Fruit fly (Drosophila melanogaster) whole organism, prepupa: ENCODE measurements around the gene PolrMT.

Source experiments
- Blimp-1 ChIP-seq: fragments of 200-800 bp; sonication (Bioruptor generic); optimal IDR thresholded peaks from 3 replicates; lab custom pipeline; 2017; ENCODE audit warnings: missing biosample characterization, missing genetic modification characterization, mild to moderate bottlenecking, moderate library complexity, missing genetic modification reagents
- CG10631 ChIP-seq: fragments of 200-800 bp; sonication (Bioruptor generic); optimal IDR thresholded peaks from 2 replicates; lab custom pipeline; 2016; ENCODE audit warnings: missing biosample characterization, missing genetic modification characterization
- CG10669 ChIP-seq: fragments of 200-800 bp; sonication (Bioruptor generic); optimal IDR thresholded peaks from 3 replicates; lab custom pipeline; 2018; ENCODE audit warnings: missing biosample characterization, mild to moderate bottlenecking, missing genetic modification characterization, moderate library complexity
- CG11294 ChIP-seq: fragments of 200-800 bp; sonication (Bioruptor generic); IDR thresholded peaks from 2 replicates; pipeline ENCODE4 v1.3.6; 2022; ENCODE audit warnings: missing biosample characterization, missing genetic modification characterization
- CG11762 ChIP-seq: fragments of 200-800 bp; sonication (Bioruptor generic); optimal IDR thresholded peaks from 3 replicates; lab custom pipeline; 2016; ENCODE audit warnings: missing biosample characterization, missing genetic modification characterization; ENCODE audit not compliant: insufficient read depth
- CG15336 ChIP-seq: fragments of 200-800 bp; sonication (Bioruptor generic); IDR thresholded peaks from 2 replicates; pipeline ENCODE4 v1.3.6; 2022; ENCODE audit warnings: missing biosample characterization, missing genetic modification characterization
- CG1621 ChIP-seq: fragments of 200-800 bp; sonication (Bioruptor generic); optimal IDR thresholded peaks from 3 replicates; lab custom pipeline; 2018; ENCODE audit warnings: missing biosample characterization, mild to moderate bottlenecking, missing genetic modification characterization
- CG16779 ChIP-seq: fragments of 200-800 bp; sonication (Bioruptor generic); optimal IDR thresholded peaks from 3 replicates; lab custom pipeline; 2017; ENCODE audit warnings: missing biosample characterization, mild to moderate bottlenecking, missing genetic modification characterization
- CG3032 ChIP-seq: fragments of 200-800 bp; optimal IDR thresholded peaks from 2 replicates; lab custom pipeline; 2019; ENCODE audit warnings: missing biosample characterization, mild to moderate bottlenecking, missing genetic modification characterization, moderate library complexity
- CG31627 ChIP-seq: fragments of 200-800 bp; sonication (Bioruptor generic); optimal IDR thresholded peaks from 3 replicates; lab custom pipeline; 2016; ENCODE audit warnings: missing biosample characterization, missing genetic modification characterization
- CG32006 ChIP-seq: fragments of 200-800 bp; sonication (Bioruptor generic); optimal IDR thresholded peaks from 3 replicates; lab custom pipeline; 2017; ENCODE audit warnings: missing biosample characterization, mild to moderate bottlenecking, missing genetic modification characterization
- CG34406 ChIP-seq: fragments of 200-800 bp; sonication (Bioruptor generic); optimal IDR thresholded peaks from 3 replicates; lab custom pipeline; 2016; ENCODE audit warnings: missing biosample characterization, missing genetic modification characterization
- CG3919 ChIP-seq: fragments of 200-800 bp; sonication (Bioruptor generic); optimal IDR thresholded peaks from 3 replicates; lab custom pipeline; 2016; ENCODE audit warnings: missing biosample characterization, missing genetic modification characterization
- CG6163 ChIP-seq: fragments of 200-800 bp; sonication (Bioruptor generic); IDR thresholded peaks from 3 replicates; pipeline ENCODE4 v1.3.6; 2022; ENCODE audit warnings: missing biosample characterization, missing genetic modification characterization
- CG6276 ChIP-seq: fragments of 200-800 bp; sonication (Bioruptor generic); optimal IDR thresholded peaks from 2 replicates; lab custom pipeline; 2017; ENCODE audit warnings: missing biosample characterization, mild to moderate bottlenecking, missing genetic modification characterization
- CG6808 ChIP-seq: fragments of 200-800 bp; sonication (Bioruptor generic); optimal IDR thresholded peaks from 3 replicates; lab custom pipeline; 2017; ENCODE audit warnings: missing biosample characterization, missing genetic modification characterization, mild to moderate bottlenecking, moderate library complexity, missing genetic modification reagents
- CG6854 ChIP-seq: fragments of 200-800 bp; sonication (Bioruptor generic); optimal IDR thresholded peaks from 2 replicates; lab custom pipeline; 2017; ENCODE audit warnings: missing biosample characterization, mild to moderate bottlenecking, missing genetic modification characterization
- CG8119 ChIP-seq: fragments of 200-800 bp; sonication (Bioruptor generic); IDR thresholded peaks from 3 replicates; pipeline ENCODE4 v1.3.6; 2022; ENCODE audit warnings: missing biosample characterization, missing genetic modification characterization
- CG8319 ChIP-seq: fragments of 200-800 bp; sonication (Bioruptor generic); optimal IDR thresholded peaks from 3 replicates; lab custom pipeline; 2016; ENCODE audit warnings: missing biosample characterization, missing genetic modification characterization
- CG8632 ChIP-seq: fragments of 200-800 bp; sonication (Bioruptor generic); optimal IDR thresholded peaks from 3 replicates; lab custom pipeline; 2016; ENCODE audit warnings: missing biosample characterization, missing genetic modification characterization
- CG9139 ChIP-seq: fragments of 200-800 bp; sonication (Bioruptor generic); optimal IDR thresholded peaks from 3 replicates; lab custom pipeline; 2017; ENCODE audit warnings: missing biosample characterization, mild to moderate bottlenecking, missing genetic modification characterization
- Eip93F ChIP-seq: fragments of 200-800 bp; sonication (Bioruptor generic); optimal IDR thresholded peaks from 2 replicates; lab custom pipeline; 2016; ENCODE audit warnings: missing biosample characterization, mild to moderate bottlenecking, missing genetic modification characterization
- Ets21C ChIP-seq: fragments of 200-800 bp; sonication (Bioruptor generic); optimal IDR thresholded peaks from 3 replicates; lab custom pipeline; 2016; ENCODE audit warnings: missing biosample characterization, missing genetic modification characterization
- Ets96B ChIP-seq: fragments of 200-800 bp; optimal IDR thresholded peaks from 2 replicates; lab custom pipeline; 2019; ENCODE audit warnings: missing biosample characterization, mild to moderate bottlenecking, missing genetic modification characterization, moderate library complexity
- Hr38 ChIP-seq: sonication (Bioruptor generic); optimal IDR thresholded peaks from 2 replicates; lab custom pipeline; 2016; ENCODE audit warnings: missing biosample characterization, missing genetic modification characterization
- Hr39 ChIP-seq: fragments of 200-800 bp; sonication (Bioruptor generic); optimal IDR thresholded peaks from 2 replicates; lab custom pipeline; 2016; ENCODE audit warnings: missing biosample characterization, missing genetic modification characterization
- Hr4 ChIP-seq: fragments of 200-800 bp; sonication (Bioruptor generic); optimal IDR thresholded peaks from 3 replicates; lab custom pipeline; 2016; ENCODE audit warnings: missing biosample characterization, missing genetic modification characterization
- Lpt ChIP-seq: fragments of 200-800 bp; sonication (Bioruptor generic); optimal IDR thresholded peaks from 3 replicates; lab custom pipeline; 2016; ENCODE audit warnings: missing biosample characterization, missing genetic modification characterization
- Met ChIP-seq: fragments of 200-800 bp; sonication (Bioruptor generic); optimal IDR thresholded peaks from 3 replicates; lab custom pipeline; 2016; ENCODE audit warnings: missing biosample characterization, missing genetic modification characterization
- OdsH ChIP-seq: fragments of 200-800 bp; sonication (Bioruptor generic); optimal IDR thresholded peaks from 3 replicates; lab custom pipeline; 2016; ENCODE audit warnings: missing biosample characterization, missing genetic modification characterization
- Smox ChIP-seq: fragments of 200-800 bp; sonication (Bioruptor generic); optimal IDR thresholded peaks from 3 replicates; lab custom pipeline; 2016; ENCODE audit warnings: missing biosample characterization, missing genetic modification characterization
- Sox15 ChIP-seq: fragments of 200-800 bp; sonication (Bioruptor generic); optimal IDR thresholded peaks from 3 replicates; lab custom pipeline; 2016; ENCODE audit warnings: missing biosample characterization, missing genetic modification characterization
- achi ChIP-seq: fragments of 200-800 bp; sonication (Bioruptor generic); optimal IDR thresholded peaks from 3 replicates; lab custom pipeline; 2016; ENCODE audit warnings: missing biosample characterization, missing genetic modification characterization
- acj6 ChIP-seq: fragments of 200-800 bp; sonication (Bioruptor generic); optimal IDR thresholded peaks from 3 replicates; lab custom pipeline; 2016; ENCODE audit warnings: missing biosample characterization, missing genetic modification characterization
- cyc ChIP-seq: fragments of 200-800 bp; sonication (Bioruptor generic); optimal IDR thresholded peaks from 3 replicates; lab custom pipeline; 2016; ENCODE audit warnings: missing biosample characterization, missing genetic modification characterization
- dac ChIP-seq: fragments of 200-800 bp; sonication (Bioruptor generic); optimal IDR thresholded peaks from 2 replicates; lab custom pipeline; 2017; ENCODE audit warnings: missing biosample characterization, mild to moderate bottlenecking, missing genetic modification characterization
- eg ChIP-seq: fragments of 200-800 bp; sonication (Bioruptor generic); IDR thresholded peaks from 3 replicates; pipeline ENCODE4 v1.3.6; 2022; ENCODE audit warnings: missing biosample characterization, missing genetic modification characterization
- esn ChIP-seq: fragments of 200-800 bp; sonication (Bioruptor generic); optimal IDR thresholded peaks from 2 replicates; lab custom pipeline; 2016; ENCODE audit warnings: missing biosample characterization, mild to moderate bottlenecking, missing genetic modification characterization, moderate library complexity
- fd59A ChIP-seq: fragments of 200-800 bp; sonication (Bioruptor generic); optimal IDR thresholded peaks from 2 replicates; lab custom pipeline; 2017; ENCODE audit warnings: missing biosample characterization, mild to moderate bottlenecking, missing genetic modification characterization, missing genetic modification reagents
- fd85E ChIP-seq: fragments of 200-800 bp; sonication (Bioruptor generic); optimal IDR thresholded peaks from 3 replicates; lab custom pipeline; 2016; ENCODE audit warnings: missing biosample characterization, missing genetic modification characterization
- fkh ChIP-seq: fragments of 200-800 bp; sonication (Bioruptor generic); optimal IDR thresholded peaks from 3 replicates; lab custom pipeline; 2017; ENCODE audit warnings: missing biosample characterization, mild to moderate bottlenecking, missing genetic modification characterization, moderate library complexity
- lz ChIP-seq: fragments of 200-800 bp; sonication (Bioruptor generic); optimal IDR thresholded peaks from 3 replicates; lab custom pipeline; 2016; ENCODE audit warnings: missing biosample characterization, missing genetic modification characterization
- pdm3 ChIP-seq: fragments of 200-800 bp; sonication (Bioruptor generic); optimal IDR thresholded peaks from 3 replicates; lab custom pipeline; 2016; ENCODE audit warnings: missing biosample characterization, missing genetic modification characterization
- salr ChIP-seq, 2 experiments: fragments of 200-800 bp; sonication (Bioruptor generic); optimal IDR thresholded peaks; 3 replicates each; lab custom pipeline; 2016 to 2018; ENCODE audit warnings: missing biosample characterization in 2 of 2, missing genetic modification characterization in 2 of 2, mild to moderate bottlenecking in 1 of 2
- ss ChIP-seq, 2 experiments: fragments of 200-800 bp; sonication (Bioruptor generic); optimal IDR thresholded peaks; 2 replicates in 1 of 2; 3 replicates in 1 of 2; lab custom pipeline; 2017 to 2018; ENCODE audit warnings: mild to moderate bottlenecking in 2 of 2, missing biosample characterization in 2 of 2, missing genetic modification characterization in 2 of 2, moderate library complexity in 1 of 2
- svp ChIP-seq: fragments of 200-800 bp; sonication (Bioruptor generic); peaks from one replicate; lab custom pipeline; 2016; ENCODE audit warnings: missing biosample characterization, missing genetic modification characterization
- topi ChIP-seq: fragments of 200-800 bp; sonication (Bioruptor generic); optimal IDR thresholded peaks from 3 replicates; lab custom pipeline; 2016; ENCODE audit warnings: missing biosample characterization, missing genetic modification characterization
- vri ChIP-seq: fragments of 200-800 bp; sonication (Bioruptor generic); optimal IDR thresholded peaks from 3 replicates; lab custom pipeline; 2016; ENCODE audit warnings: missing biosample characterization, mild to moderate bottlenecking, missing genetic modification characterization

Gene PolrMT

DNA sequence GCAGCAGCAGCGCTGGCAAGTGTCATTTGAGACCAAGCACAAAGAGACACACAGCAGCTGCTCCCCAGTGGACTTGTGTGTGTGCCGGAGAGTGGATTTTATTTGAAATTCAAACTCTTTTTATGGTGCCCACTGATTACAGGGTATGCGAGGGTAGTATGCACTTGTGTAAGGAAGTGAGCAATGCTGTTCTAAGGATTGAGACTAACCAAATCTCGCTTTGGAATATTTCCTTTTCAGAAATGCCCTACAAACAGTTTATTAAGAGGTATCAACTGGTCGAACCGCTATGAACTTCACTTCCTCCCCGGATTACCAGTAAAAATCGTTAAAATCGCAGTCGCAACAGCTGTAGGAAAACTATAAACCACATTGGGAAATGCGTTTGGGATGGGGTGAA lies 32.4 kb downstream of the PolrMT start (continued):
- TF ChIP-seq Smox (GFP tag; lab: Kevin White, UChicago) (no peak), lz (peak; percentile 64), fd59A (GFP tag; lab: Kevin White, UChicago) (peak; percentile 17), pdm3 (GFP tag; lab: Kevin White, UChicago) (peak; percentile 84), CG34406 (GFP tag; lab: Kevin White, UChicago) (peak; percentile 9), CG11762 (GFP tag; lab: Kevin White, UChicago) (peak; percentile 43), CG32006 (GFP tag; lab: Kevin White, UChicago) (peak; percentile 89)
- TF ChIP-seq, all 60 proteins: peak for 42

DNA sequence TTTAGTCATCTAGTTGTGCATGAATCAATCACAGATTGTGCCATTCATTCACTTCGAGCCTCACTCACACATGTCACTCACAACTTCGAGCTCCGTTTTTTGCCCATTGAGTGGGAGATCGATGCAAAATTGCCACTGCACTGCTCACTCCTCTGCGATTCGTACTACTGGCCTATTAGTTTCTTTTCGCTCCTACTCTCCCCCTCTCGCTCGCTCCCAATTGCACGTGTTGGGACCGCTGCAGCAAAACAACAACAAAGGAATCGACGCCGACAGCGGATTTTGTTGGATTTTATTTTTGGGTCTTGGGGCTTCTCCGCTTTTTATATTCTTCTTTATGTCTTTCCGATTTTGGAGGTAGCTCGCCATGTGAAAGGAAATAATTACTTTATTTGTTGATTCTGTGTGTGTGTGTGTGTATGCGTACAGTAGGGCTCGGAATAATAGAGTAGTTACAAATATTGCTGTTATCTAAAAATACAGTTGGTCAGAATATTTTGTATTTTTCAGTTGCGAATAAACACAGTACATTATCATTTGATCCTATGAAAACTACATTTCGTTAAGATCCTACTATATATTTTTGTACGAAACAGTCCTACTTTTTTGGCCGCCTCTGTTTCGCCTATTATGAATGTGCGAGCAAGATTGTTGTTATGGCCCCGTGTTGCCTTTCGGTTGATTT lies 33.9 kb downstream of the PolrMT start:
- TF ChIP-seq CG31627 (GFP tag; lab: Kevin White, UChicago), result peak; percentile 9
- no peak for TF ChIP-seq Sox15
- TF ChIP-seq Hr39 (GFP tag; lab: Kevin White, UChicago), result no peak
- no peak for TF ChIP-seq Blimp-1 (GFP tag; lab: Kevin White, UChicago)
- no peak for TF ChIP-seq vri
- no peak for TF ChIP-seq fd59A (GFP tag; lab: Kevin White, UChicago)
- TF ChIP-seq pdm3 (GFP tag; lab: Kevin White, UChicago), result peak; percentile 41
- 0 out of 3 replicates have a peak, but pooled peaks have one; percentile 33 for TF ChIP-seq CG6163
- TF ChIP-seq CG11294 (GFP tag; lab: Robert Waterston, UW), result no peak
- no peak for TF ChIP-seq CG34406 (GFP tag; lab: Kevin White, UChicago)
- TF ChIP-seq CG10669 (GFP tag; lab: Kevin White, UChicago), result no peak
- no peak for TF ChIP-seq salr (GFP tag; optimal IDR thresholded peaks at IDR 0.05; lab: Kevin White, UChicago)
- no peak for TF ChIP-seq fd85E
- no peak for TF ChIP-seq Met (GFP tag; lab: Kevin White, UChicago)
- peak; percentile 17 for TF ChIP-seq fkh (GFP tag; lab: Kevin White, UChicago)
- peak; percentile 36 for TF ChIP-seq achi (GFP tag; lab: Kevin White, UChicago)
- peak; percentile 10 for TF ChIP-seq Ets96B (tag; lab: Kevin White, UChicago)
- TF ChIP-seq CG16779 (tag; lab: Kevin White, UChicago), result no peak
- TF ChIP-seq topi (GFP tag; lab: Kevin White, UChicago), result no peak
- peak; percentile 16 for TF ChIP-seq CG10631 (GFP tag; lab: Kevin White, UChicago)
- TF ChIP-seq CG8319, result no peak
- peak; percentile 73 for TF ChIP-seq CG15336 (GFP tag; lab: Robert Waterston, UW)
- peak; percentile 42 for TF ChIP-seq Lpt (GFP tag; lab: Kevin White, UChicago)
- peak; percentile 42 for TF ChIP-seq OdsH (GFP tag; lab: Kevin White, UChicago)
- peak; percentile 64 for TF ChIP-seq Hr4
- peak; percentile 25 for TF ChIP-seq CG3919 (GFP tag; lab: Kevin White, UChicago)
- no peak for TF ChIP-seq svp
- no peak for TF ChIP-seq CG3032 (tag; lab: Kevin White, UChicago)
- TF ChIP-seq cyc (GFP tag; lab: Kevin White, UChicago), result no peak
- no peak for TF ChIP-seq esn
- TF ChIP-seq dac (GFP tag; lab: Kevin White, UChicago), result peak; percentile 34
- TF ChIP-seq CG6276 (GFP tag; lab: Kevin White, UChicago), result peak; percentile 73
- peak; percentile 70 for TF ChIP-seq CG32006 (GFP tag; lab: Kevin White, UChicago)
- TF ChIP-seq ss (GFP tag; optimal IDR thresholded peaks at IDR 0.05; lab: Kevin White, UChicago), result no peak
- TF ChIP-seq Hr38 (GFP tag; lab: Kevin White, UChicago), result no peak
- TF ChIP-seq Eip93F (GFP tag; lab: Kevin White, UChicago), result no peak
- no peak for TF ChIP-seq CG8632 (GFP tag; lab: Kevin White, UChicago)
- peak; percentile 78 for TF ChIP-seq CG8119 (GFP tag; lab: Robert Waterston, UW)
- no peak for TF ChIP-seq Ets21C (GFP tag; lab: Kevin White, UChicago)
- TF ChIP-seq acj6 (GFP tag; lab: Kevin White, UChicago), result peak; percentile 26
- no peak for TF ChIP-seq lz
- TF ChIP-seq Smox (GFP tag; lab: Kevin White, UChicago), result no peak
- no peak for TF ChIP-seq CG9139
- TF ChIP-seq eg, result peak; percentile 76
- no peak for TF ChIP-seq CG1621 (tag; lab: Kevin White, UChicago)
- TF ChIP-seq CG6808 (GFP tag; lab: Kevin White, UChicago), result no peak
- TF ChIP-seq CG6854 (GFP tag; lab: Kevin White, UChicago), result no peak
